Worm (Caenorhabditis elegans) whole organism, L4 larva: ENCODE results near the gene glb-9.

ENCODE experiments used
- F49E8.2 ChIP-seq: sonication (generic microtip); optimal IDR thresholded peaks from 2 replicates; lab custom pipeline; 2016; ENCODE audit warnings: missing compliant biosample characterization, mild to moderate bottlenecking, missing genetic modification characterization, borderline replicate concordance
- R02D3.7 ChIP-seq: fragments of 150-350 bp; sonication (generic microtip); optimal IDR thresholded peaks from 3 replicates; lab custom pipeline; 2014; ENCODE audit warnings: missing biosample characterization, missing genetic modification characterization
- T20F7.1 ChIP-seq: fragments of 200-800 bp; sonication (Bioruptor generic); optimal IDR thresholded peaks from 2 replicates; lab custom pipeline; 2018; ENCODE audit warnings: mild to moderate bottlenecking, missing genetic modification characterization, missing compliant biosample characterization
- Y5F2A.4 ChIP-seq: fragments of 200-800 bp; sonication (Bioruptor generic); optimal IDR thresholded peaks from 2 replicates; lab custom pipeline; 2018; ENCODE audit warnings: mild to moderate bottlenecking, missing genetic modification characterization, missing compliant biosample characterization
- Y75B8A.6 ChIP-seq: fragments of 200-800 bp; sonication (Bioruptor generic); IDR thresholded peaks from 2 replicates; pipeline ENCODE4 v1.3.6; 2022; ENCODE audit warnings: missing genetic modification reagents, missing genetic modification characterization, missing compliant biosample characterization
- aha-1 ChIP-seq: fragments of 150-350 bp; peaks from one replicate; lab custom pipeline; 2014; ENCODE audit warnings: missing biosample characterization, missing genetic modification characterization
- ama-1 ChIP-seq: fragments of 150-350 bp; optimal IDR thresholded peaks from 2 replicates; lab custom pipeline; 2014; ENCODE audit warnings: inconsistent platforms, mixed read lengths
- ceh-28 ChIP-seq: fragments of 150-350 bp; optimal IDR thresholded peaks from 2 replicates; lab custom pipeline; 2014; ENCODE audit warnings: missing biosample characterization, missing genetic modification reagents, missing genetic modification characterization
- ceh-62 ChIP-seq: sonication (generic microtip); optimal IDR thresholded peaks from 2 replicates; lab custom pipeline; 2017; ENCODE audit warnings: missing biosample characterization, missing genetic modification characterization
- ces-1 ChIP-seq: fragments of 150-350 bp; sonication (generic microtip); optimal IDR thresholded peaks from 4 replicates; lab custom pipeline; 2014; ENCODE audit warnings: missing biosample characterization, missing genetic modification reagents, missing genetic modification characterization
- cey-2 ChIP-seq: sonication (generic microtip); optimal IDR thresholded peaks from 3 replicates; lab custom pipeline; 2017; ENCODE audit warnings: missing genetic modification characterization, mild to moderate bottlenecking, missing compliant biosample characterization, antibody characterized with exemption, borderline replicate concordance; ENCODE audit not compliant: insufficient read depth
- daf-12 ChIP-seq: fragments of 150-350 bp; optimal IDR thresholded peaks from 2 replicates; lab custom pipeline; 2014; ENCODE audit warnings: missing biosample characterization, missing genetic modification reagents, missing genetic modification characterization
- daf-16 ChIP-seq, 3 experiments: sonication (generic microtip); optimal IDR thresholded peaks; 2 replicates each; lab custom pipeline; 2016 to 2017; ENCODE audit warnings: missing genetic modification characterization in 3 of 3, missing genetic modification reagents in 3 of 3, mild to moderate bottlenecking in 2 of 3, missing compliant biosample characterization in 2 of 3, missing biosample characterization in 1 of 3, moderate library complexity in 1 of 3
- dmd-6 ChIP-seq: fragments of 200-800 bp; sonication (Bioruptor generic); IDR thresholded peaks from 2 replicates; pipeline ENCODE4 v1.3.6; 2022; ENCODE audit warnings: missing genetic modification reagents, missing genetic modification characterization, missing compliant biosample characterization
- dpl-1 ChIP-seq: fragments of 150-350 bp; optimal IDR thresholded peaks from 2 replicates; lab custom pipeline; 2014; ENCODE audit warnings: missing biosample characterization, missing genetic modification reagents, missing genetic modification characterization
- fos-1 ChIP-seq: fragments of 150-350 bp; optimal IDR thresholded peaks from 2 replicates; lab custom pipeline; 2014; ENCODE audit warnings: missing biosample characterization, missing genetic modification characterization
- hif-1 ChIP-seq, 2 experiments: sonication (generic microtip); optimal IDR thresholded peaks; 2 replicates each; lab custom pipeline; 2016 to 2017; ENCODE audit warnings: missing compliant biosample characterization in 2 of 2, missing genetic modification characterization in 2 of 2, missing genetic modification reagents in 2 of 2, missing genotype in 2 of 2, mild to moderate bottlenecking in 1 of 2
- lin-15B ChIP-seq: fragments of 150-350 bp; sonication (generic microtip); optimal IDR thresholded peaks from 3 replicates; lab custom pipeline; 2014; ENCODE audit warnings: missing biosample characterization, missing genetic modification characterization
- lin-38 ChIP-seq: fragments of 200-800 bp; sonication (Bioruptor generic); IDR thresholded peaks from 2 replicates; pipeline ENCODE4 v1.3.6; 2022; ENCODE audit warnings: missing genetic modification reagents, missing genetic modification characterization, missing compliant biosample characterization
- lin-39 ChIP-seq: fragments of 150-350 bp; optimal IDR thresholded peaks from 2 replicates; lab custom pipeline; 2014; ENCODE audit warnings: missing biosample characterization, missing genetic modification reagents, missing genetic modification characterization
- lir-3 ChIP-seq: sonication (generic microtip); optimal IDR thresholded peaks from 2 replicates; lab custom pipeline; 2016; ENCODE audit warnings: mild to moderate bottlenecking, missing genetic modification characterization, missing compliant biosample characterization
- lsy-2 ChIP-seq, 2 experiments: fragments of 150-350 bp in 1 of 2; sonication (generic microtip) in 1 of 2; optimal IDR thresholded peaks; 2 replicates each; lab custom pipeline; 2014 to 2017; ENCODE audit warnings: missing biosample characterization in 2 of 2, missing genetic modification characterization in 2 of 2
- mdl-1 ChIP-seq, 2 experiments: fragments of 150-350 bp in 1 of 2; sonication (generic microtip) in 1 of 2; optimal IDR thresholded peaks; 2 replicates each; lab custom pipeline; 2014 to 2017; ENCODE audit warnings: missing biosample characterization in 2 of 2, missing genetic modification characterization in 2 of 2
- mep-1 ChIP-seq: fragments of 150-350 bp; sonication (generic microtip); optimal IDR thresholded peaks from 3 replicates; lab custom pipeline; 2014; ENCODE audit warnings: missing biosample characterization, missing genetic modification characterization
- mes-2 ChIP-seq: sonication (generic microtip); optimal IDR thresholded peaks from 2 replicates; lab custom pipeline; 2016; ENCODE audit warnings: missing genotype, mild to moderate bottlenecking, missing genetic modification characterization, missing compliant biosample characterization; ENCODE audit not compliant: poor library complexity, severe bottlenecking
- mxl-2 ChIP-seq: fragments of 200-800 bp; sonication (Bioruptor generic); conservative IDR thresholded peaks from 2 replicates; pipeline ENCODE4 v1.3.6; 2022; ENCODE audit warnings: missing genetic modification reagents, missing genetic modification characterization, missing compliant biosample characterization
- nhr-10 ChIP-seq: fragments of 150-350 bp; optimal IDR thresholded peaks from 2 replicates; lab custom pipeline; 2014; ENCODE audit warnings: missing biosample characterization, missing genetic modification characterization
- nhr-11 ChIP-seq: fragments of 150-350 bp; optimal IDR thresholded peaks from 2 replicates; lab custom pipeline; 2014; ENCODE audit warnings: missing biosample characterization, missing genetic modification characterization
- nhr-111 ChIP-seq: fragments of 200-800 bp; sonication (Bioruptor generic); optimal IDR thresholded peaks from 2 replicates; lab custom pipeline; 2018; ENCODE audit warnings: mild to moderate bottlenecking, missing genetic modification characterization, missing compliant biosample characterization
- nhr-6 ChIP-seq: fragments of 150-350 bp; optimal IDR thresholded peaks from 2 replicates; lab custom pipeline; 2014; ENCODE audit warnings: missing biosample characterization, missing genetic modification characterization
- pha-4 ChIP-seq, 2 experiments: fragments of 150-350 bp in 1 of 2; fragments of 200-800 bp in 1 of 2; sonication (Bioruptor generic) in 1 of 2; IDR thresholded peaks in 1 of 2; optimal IDR thresholded peaks in 1 of 2; 2 replicates each; pipeline versions ENCODE4 v1.3.6 to Lab custom; 2014 to 2022; ENCODE audit warnings: missing genetic modification characterization in 2 of 2, missing genetic modification reagents in 2 of 2, missing biosample characterization in 1 of 2, missing compliant biosample characterization in 1 of 2
- pqm-1 ChIP-seq: sonication (generic microtip); optimal IDR thresholded peaks from 2 replicates; lab custom pipeline; 2017; ENCODE audit warnings: missing biosample characterization, missing genetic modification characterization
- skn-1 ChIP-seq: fragments of 150-350 bp; optimal IDR thresholded peaks from 2 replicates; lab custom pipeline; 2014; ENCODE audit warnings: missing biosample characterization, missing genetic modification characterization
- spr-3 ChIP-seq: fragments of 200-800 bp; sonication (Bioruptor generic); optimal IDR thresholded peaks from 2 replicates; lab custom pipeline; 2018; ENCODE audit warnings: mild to moderate bottlenecking, missing genetic modification characterization, missing compliant biosample characterization
- tag-97 ChIP-seq: fragments of 200-800 bp; sonication (Bioruptor generic); IDR thresholded peaks from 2 replicates; pipeline ENCODE4 v1.3.6; 2022; ENCODE audit warnings: missing genetic modification characterization, missing compliant biosample characterization
- tra-1 ChIP-seq: fragments of 200-800 bp; sonication (Bioruptor generic); IDR thresholded peaks from 2 replicates; pipeline ENCODE4 v1.3.6; 2022; ENCODE audit warnings: missing genetic modification reagents, missing genetic modification characterization, missing compliant biosample characterization
- unc-130 ChIP-seq: sonication (generic microtip); optimal IDR thresholded peaks from 2 replicates; lab custom pipeline; 2016; ENCODE audit warnings: missing genetic modification reagents, missing genetic modification characterization, missing compliant biosample characterization
- vab-7 ChIP-seq: fragments of 200-800 bp; sonication (Bioruptor generic); IDR thresholded peaks from 2 replicates; pipeline ENCODE4 v1.3.6; 2022; ENCODE audit warnings: missing genetic modification reagents, missing genetic modification characterization, missing compliant biosample characterization
- zfp-2 ChIP-seq: sonication (generic microtip); optimal IDR thresholded peaks from 2 replicates; lab custom pipeline; 2016; ENCODE audit warnings: mild to moderate bottlenecking, missing genetic modification characterization, missing compliant biosample characterization
- zip-11 ChIP-seq: fragments of 200-800 bp; sonication (Bioruptor generic); IDR thresholded peaks from 2 replicates; pipeline ENCODE4 v1.3.6; 2022; ENCODE audit warnings: missing genetic modification characterization, missing compliant biosample characterization
- zip-2 ChIP-seq: fragments of 150-350 bp; optimal IDR thresholded peaks from 2 replicates; lab custom pipeline; 2014; ENCODE audit warnings: missing biosample characterization, missing genetic modification characterization
- ztf-11 ChIP-seq: fragments of 150-350 bp; optimal IDR thresholded peaks from 2 replicates; lab custom pipeline; 2014; ENCODE audit warnings: missing biosample characterization, missing genetic modification characterization

Gene glb-9

ce11 chrII:7493599-7493998 lies 25.5 kb downstream of the glb-9 start, which contains the start of gene nas-23:
Gene nas-23 (minus strand): TSS chrII:7493699.
- TF ChIP-seq cey-2 (no peak), aha-1 (tag; lab: Kevin White, UChicago) (peak; percentile 73)
- TF ChIP-seq, all 104 proteins: peak for 1

- TF ChIP-seq fos-1 (tag; lab: Kevin White, UChicago) (no peak), mdl-1 (tag; optimal IDR thresholded peaks at IDR 0.05; lab: Kevin White, UChicago) (no peak), mep-1 (tag; lab: Kevin White, UChicago) (no peak), hif-1 (tag; optimal IDR thresholded peaks at IDR 0.05; lab: Kevin White, UChicago) (no peak), tag-97 (GFP tag; lab: Robert Waterston, UW) (no peak), daf-12 (tag; lab: Kevin White, UChicago) (no peak), dmd-6 (GFP tag; lab: Robert Waterston, UW) (no peak), spr-3 (GFP tag; lab: Kevin White, UChicago) (no peak), T20F7.1 (GFP tag; lab: Kevin White, UChicago) (no peak), F49E8.2 (tag; lab: Kevin White, UChicago) (no peak), daf-16 (GFP tag; optimal IDR thresholded peaks at IDR 0.05; lab: Kevin White, UChicago) (no peak), daf-16 (tag; optimal IDR thresholded peaks at IDR 0.05; lab: Kevin White, UChicago) (no peak), ceh-28 (tag; lab: Kevin White, UChicago) (no peak), R02D3.7 (tag; lab: Kevin White, UChicago) (no peak), mxl-2 (GFP tag; lab: Robert Waterston, UW) (no peak), Y5F2A.4 (GFP tag; lab: Kevin White, UChicago) (no peak), nhr-6 (tag; lab: Kevin White, UChicago) (no peak), ztf-11 (tag; lab: Kevin White, UChicago) (no peak), pha-4 (GFP tag; IDR thresholded peaks at IDR 0.05; lab: Robert Waterston, UW) (no peak), pha-4 (tag; optimal IDR thresholded peaks at IDR 0.05; lab: Kevin White, UChicago) (no peak), lin-39 (no peak)
These were observed 29.5 kb downstream of the glb-9 start, which contains the start of gene D1022.9 for ce11 chrII:7489605-7490004. Gene D1022.9 (minus strand): TSS chrII:7489705.

- TF ChIP-seq lin-15B (tag; lab: Kevin White, UChicago) (no peak), daf-12 (tag; lab: Kevin White, UChicago) (no peak), skn-1 (tag; lab: Kevin White, UChicago) (no peak), unc-130 (GFP tag; lab: Kevin White, UChicago) (no peak), dmd-6 (GFP tag; lab: Robert Waterston, UW) (no peak), nhr-111 (GFP tag; lab: Kevin White, UChicago) (no peak), zfp-2 (no peak), zip-11 (GFP tag; lab: Robert Waterston, UW) (no peak), Y75B8A.6 (GFP tag; lab: Robert Waterston, UW) (no peak), ztf-11 (tag; lab: Kevin White, UChicago) (no peak), ceh-62 (tag; lab: Kevin White, UChicago) (no peak), fos-1 (tag; lab: Kevin White, UChicago) (no peak), ama-1 (lab: Kevin White, UChicago) (no peak), spr-3 (GFP tag; lab: Kevin White, UChicago) (no peak), mes-2 (tag; lab: Kevin White, UChicago) (no peak), pqm-1 (tag; lab: Kevin White, UChicago) (no peak), mxl-2 (GFP tag; lab: Robert Waterston, UW) (no peak)
These were observed 36.1 kb downstream of the glb-9 start, which contains the start of gene cah-2 for ce11 chrII:7483009-7483408. Gene cah-2 (minus strand): TSS chrII:7483109.

ce11 chrII:7478487-7479234 lies 40.5 kb downstream of the glb-9 start, which contains the start of the genes aka-1 and ubc-6:
Gene aka-1 (minus strand): TSS chrII:7478537.
Gene ubc-6 (plus strand): TSS chrII:7479187.
- TF ChIP-seq lir-3, result no peak
- TF ChIP-seq nhr-11 (tag; lab: Kevin White, UChicago), result peak; percentile 72
- TF ChIP-seq pha-4 (GFP tag; IDR thresholded peaks at IDR 0.05; lab: Robert Waterston, UW), result peak; percentile 94
- peak; percentile 44 for TF ChIP-seq pha-4 (tag; optimal IDR thresholded peaks at IDR 0.05; lab: Kevin White, UChicago)
- TF ChIP-seq ces-1 (GFP tag; lab: Kevin White, UChicago), result peak; percentile 24
- TF ChIP-seq lin-38 (GFP tag; lab: Robert Waterston, UW), result peak; percentile 95
- no peak for TF ChIP-seq tag-97 (GFP tag; lab: Robert Waterston, UW)
- peak; percentile 23 for TF ChIP-seq zip-2 (tag; lab: Kevin White, UChicago)
- TF ChIP-seq mep-1 (tag; lab: Kevin White, UChicago), result peak; percentile 93
- TF ChIP-seq lsy-2 (tag; optimal IDR thresholded peaks at IDR 0.05; lab: Kevin White, UChicago), result peak; percentile 72 to 86
- TF ChIP-seq daf-16 (GFP tag; optimal IDR thresholded peaks at IDR 0.05; lab: Kevin White, UChicago), result peak; percentile 28 to 67
- no peak for TF ChIP-seq daf-16 (tag; optimal IDR thresholded peaks at IDR 0.05; lab: Kevin White, UChicago)
- TF ChIP-seq vab-7 (GFP tag; lab: Robert Waterston, UW), result peak; percentile 93
- no peak for TF ChIP-seq zip-11 (GFP tag; lab: Robert Waterston, UW)
- peak; percentile 96 for TF ChIP-seq tra-1
- TF ChIP-seq dpl-1 (GFP tag; lab: Kevin White, UChicago), result peak; percentile 63
- peak; percentile 56 for TF ChIP-seq nhr-10
